Fruit fly (Drosophila melanogaster) whole organism, pupa: Measurements from ENCODE around the gene mgl.

Experiments used
- CG10348 ChIP-seq: fragments of 200-800 bp; sonication (Bioruptor generic); IDR thresholded peaks from 2 replicates; pipeline ENCODE4 v1.3.6; 2022; ENCODE audit warnings: missing biosample characterization, missing genetic modification characterization
- CG13204 ChIP-seq: fragments of 200-800 bp; sonication (Bioruptor generic); optimal IDR thresholded peaks from 2 replicates; lab custom pipeline; 2018; ENCODE audit warnings: missing biosample characterization, mild to moderate bottlenecking, missing genetic modification characterization, moderate library complexity
- CG14655 ChIP-seq: fragments of 200-800 bp; sonication (Bioruptor generic); optimal IDR thresholded peaks from 3 replicates; lab custom pipeline; 2017; ENCODE audit warnings: mild to moderate bottlenecking, missing biosample characterization, missing genetic modification reagents, missing genetic modification characterization
- CG34367 ChIP-seq: fragments of 200-800 bp; sonication (Bioruptor generic); optimal IDR thresholded peaks from 2 replicates; lab custom pipeline; 2018; ENCODE audit warnings: missing biosample characterization, mild to moderate bottlenecking, missing genetic modification characterization
- CG4496 ChIP-seq: fragments of 200-800 bp; sonication (Bioruptor generic); IDR thresholded peaks from 3 replicates; pipeline ENCODE4 v1.3.6; 2022; ENCODE audit warnings: missing biosample characterization, missing genetic modification characterization
- D1 ChIP-seq: fragments of 200-800 bp; sonication (Bioruptor generic); optimal IDR thresholded peaks from 2 replicates; lab custom pipeline; 2018; ENCODE audit warnings: missing biosample characterization, mild to moderate bottlenecking, missing genetic modification characterization, moderate library complexity
- Ets98B ChIP-seq: fragments of 200-800 bp; sonication (Bioruptor generic); IDR thresholded peaks from 2 replicates; pipeline ENCODE4 v1.3.6; 2022; ENCODE audit warnings: missing biosample characterization, missing genetic modification characterization

dm6 chrX:9330387-9330786, 169.5 kb downstream of the mgl start, which contains the start of gene CG34450:
- TF ChIP-seq CG34367 (tag; lab: Kevin White, UChicago) (no peak), Ets98B (no peak), CG10348 (GFP tag; lab: Robert Waterston, UW) (no peak), CG14655 (GFP tag; lab: Kevin White, UChicago) (no peak), CG13204 (no peak), CG4496 (no peak), D1 (no peak)
